Fruit fly (Drosophila melanogaster) whole organism, embryonic: ENCODE measurements around the gene CG31245.

Experiments used
- Atf-2 ChIP-seq: fragments of 200-800 bp; sonication (Bioruptor generic); optimal IDR thresholded peaks from 2 replicates; lab custom pipeline; 2016; ENCODE audit warnings: missing biosample characterization, missing genetic modification characterization
- B-H2 ChIP-seq: fragments of 200-800 bp; sonication (Bioruptor generic); optimal IDR thresholded peaks from 2 replicates; lab custom pipeline; 2018; ENCODE audit warnings: missing biosample characterization, mild to moderate bottlenecking, missing genetic modification characterization
- CG11560 ChIP-seq: fragments of 200-800 bp; sonication (Bioruptor generic); IDR thresholded peaks from 3 replicates; pipeline ENCODE4 v1.3.6; 2022; ENCODE audit warnings: missing biosample characterization, missing genetic modification characterization
- CG12236 ChIP-seq: fragments of 200-800 bp; sonication (Bioruptor generic); optimal IDR thresholded peaks from 2 replicates; lab custom pipeline; 2016; ENCODE audit warnings: missing biosample characterization, missing genetic modification characterization
- CG13296 ChIP-seq: fragments of 200-800 bp; sonication (Bioruptor generic); optimal IDR thresholded peaks from 3 replicates; lab custom pipeline; 2018; ENCODE audit warnings: missing biosample characterization, mild to moderate bottlenecking, missing genetic modification characterization
- CG13424 ChIP-seq: fragments of 200-800 bp; sonication (Bioruptor generic); optimal IDR thresholded peaks from 2 replicates; lab custom pipeline; 2019; ENCODE audit warnings: missing biosample characterization, mild to moderate bottlenecking, missing genetic modification characterization, moderate library complexity
- CG15011 ChIP-seq: fragments of 200-800 bp; sonication (Bioruptor generic); optimal IDR thresholded peaks from 3 replicates; lab custom pipeline; 2018; ENCODE audit warnings: missing biosample characterization, mild to moderate bottlenecking, missing genetic modification characterization
- CG18599 ChIP-seq: fragments of 200-800 bp; sonication (Bioruptor generic); optimal IDR thresholded peaks from 3 replicates; lab custom pipeline; 2017; ENCODE audit warnings: missing biosample characterization, missing genetic modification characterization, mild to moderate bottlenecking, moderate library complexity, missing genetic modification reagents
- CG34376 ChIP-seq: fragments of 200-800 bp; sonication (Bioruptor generic); optimal IDR thresholded peaks from 2 replicates; lab custom pipeline; 2018; ENCODE audit warnings: missing biosample characterization, mild to moderate bottlenecking, missing genetic modification characterization
- CG8281 ChIP-seq: fragments of 200-800 bp; sonication (Bioruptor generic); optimal IDR thresholded peaks from 2 replicates; lab custom pipeline; 2018; ENCODE audit warnings: missing biosample characterization, mild to moderate bottlenecking, missing genetic modification characterization, moderate library complexity
- CG8924 ChIP-seq: fragments of 200-800 bp; optimal IDR thresholded peaks from 3 replicates; lab custom pipeline; 2019; ENCODE audit warnings: missing biosample characterization, mild to moderate bottlenecking, missing genetic modification characterization, moderate library complexity
- CG9437 ChIP-seq: fragments of 200-800 bp; sonication (Bioruptor generic); optimal IDR thresholded peaks from 2 replicates; lab custom pipeline; 2018; ENCODE audit warnings: missing biosample characterization, mild to moderate bottlenecking, missing genetic modification characterization
- CG9727 ChIP-seq: fragments of 200-800 bp; sonication (Bioruptor generic); optimal IDR thresholded peaks from 3 replicates; lab custom pipeline; 2017; ENCODE audit warnings: missing biosample characterization, mild to moderate bottlenecking, missing genetic modification characterization
- D19B ChIP-seq: fragments of 200-800 bp; sonication (Bioruptor generic); optimal IDR thresholded peaks from 2 replicates; lab custom pipeline; 2017; ENCODE audit warnings: missing biosample characterization, mild to moderate bottlenecking, missing genetic modification characterization
- Dp ChIP-seq: fragments of 200-800 bp; sonication (Bioruptor generic); optimal IDR thresholded peaks from 2 replicates; lab custom pipeline; 2018; ENCODE audit warnings: missing biosample characterization, mild to moderate bottlenecking, missing genetic modification characterization, moderate library complexity
- Dref ChIP-seq: fragments of 200-800 bp; sonication (Bioruptor generic); IDR thresholded peaks from 2 replicates; pipeline ENCODE4 v1.3.6; 2022; ENCODE audit warnings: missing biosample characterization, missing genetic modification characterization
- Hey ChIP-seq: fragments of 200-800 bp; sonication (Bioruptor generic); optimal IDR thresholded peaks from 3 replicates; lab custom pipeline; 2018; ENCODE audit warnings: missing biosample characterization, mild to moderate bottlenecking, missing genetic modification characterization
- HmgZ ChIP-seq: fragments of 200-800 bp; sonication (Bioruptor generic); optimal IDR thresholded peaks from 2 replicates; lab custom pipeline; 2018; ENCODE audit warnings: missing biosample characterization, mild to moderate bottlenecking, missing genetic modification characterization
- Hr39 ChIP-seq: fragments of >200 bp; optimal IDR thresholded peaks from 2 replicates; lab custom pipeline; 2017
- Jarid2 ChIP-seq: fragments of 200-800 bp; sonication (Bioruptor generic); optimal IDR thresholded peaks from 3 replicates; lab custom pipeline; 2017; ENCODE audit warnings: mild to moderate bottlenecking, missing biosample characterization, missing genetic modification reagents, missing genetic modification characterization
- Med ChIP-seq: fragments of 200-800 bp; sonication (Bioruptor generic); peaks from one replicate; lab custom pipeline; 2016; ENCODE audit warnings: missing biosample characterization, missing genetic modification characterization, mild to moderate bottlenecking, inconsistent platforms, moderate library complexity
- Pdp1 ChIP-seq, 2 experiments: fragments of 200-800 bp; sonication (Bioruptor generic); optimal IDR thresholded peaks; 3 replicates each; lab custom pipeline; 2016; ENCODE audit warnings: missing biosample characterization in 2 of 2, missing genetic modification characterization in 2 of 2, mild to moderate bottlenecking in 1 of 2, moderate library complexity in 1 of 2
- Ptx1 ChIP-seq: fragments of 200-800 bp; sonication (Bioruptor generic); IDR thresholded peaks from 2 replicates; pipeline ENCODE4 v1.3.6; 2022; ENCODE audit warnings: missing biosample characterization, missing genetic modification characterization
- Vsx1 ChIP-seq: fragments of 200-800 bp; sonication (Bioruptor generic); optimal IDR thresholded peaks from 2 replicates; lab custom pipeline; 2017; ENCODE audit warnings: missing biosample characterization, mild to moderate bottlenecking, missing genetic modification characterization, missing genetic modification reagents
- Xrp1 ChIP-seq: fragments of 200-800 bp; sonication (Bioruptor generic); IDR thresholded peaks from 2 replicates; pipeline ENCODE4 v1.3.6; 2022; ENCODE audit warnings: missing biosample characterization, missing genetic modification characterization
- corto ChIP-seq: fragments of 200-800 bp; sonication (Bioruptor generic); optimal IDR thresholded peaks from 2 replicates; lab custom pipeline; 2016; ENCODE audit warnings: missing biosample characterization, mild to moderate bottlenecking, missing genetic modification characterization, moderate library complexity
- dati ChIP-seq: fragments of 200-800 bp; sonication (Bioruptor generic); IDR thresholded peaks from 2 replicates; pipeline ENCODE4 v1.3.6; 2022; ENCODE audit warnings: missing biosample characterization, missing genetic modification characterization
- exex ChIP-seq: fragments of 200-800 bp; sonication (Bioruptor generic); optimal IDR thresholded peaks from 4 replicates; lab custom pipeline; 2018; ENCODE audit warnings: missing biosample characterization, mild to moderate bottlenecking, missing genetic modification characterization, moderate library complexity
- grn ChIP-seq: fragments of 200-800 bp; sonication (Bioruptor generic); optimal IDR thresholded peaks from 3 replicates; lab custom pipeline; 2017; ENCODE audit warnings: missing biosample characterization, missing genetic modification characterization
- gsb ChIP-seq: fragments of 200-800 bp; sonication (Bioruptor generic); IDR thresholded peaks from 2 replicates; pipeline ENCODE4 v1.3.6; 2022; ENCODE audit warnings: missing biosample characterization, missing genetic modification characterization
- lab ChIP-seq: fragments of 200-800 bp; sonication (Bioruptor generic); optimal IDR thresholded peaks from 3 replicates; lab custom pipeline; 2017; ENCODE audit warnings: missing biosample characterization, missing genetic modification characterization, mild to moderate bottlenecking, moderate library complexity, missing genetic modification reagents
- mirr ChIP-seq: fragments of 200-800 bp; sonication (Bioruptor generic); optimal IDR thresholded peaks from 3 replicates; lab custom pipeline; 2018; ENCODE audit warnings: missing biosample characterization, mild to moderate bottlenecking, missing genetic modification characterization
- oc ChIP-seq: fragments of 200-800 bp; sonication (Bioruptor generic); optimal IDR thresholded peaks from 2 replicates; lab custom pipeline; 2018; ENCODE audit warnings: missing biosample characterization, mild to moderate bottlenecking, missing genetic modification characterization, moderate library complexity
- sd ChIP-seq: fragments of 200-800 bp; sonication (Bioruptor generic); optimal IDR thresholded peaks from 3 replicates; lab custom pipeline; 2018; ENCODE audit warnings: missing biosample characterization, mild to moderate bottlenecking, missing genetic modification characterization, moderate library complexity
- sqz ChIP-seq: fragments of 200-800 bp; sonication (Bioruptor generic); optimal IDR thresholded peaks from 3 replicates; lab custom pipeline; 2018; ENCODE audit warnings: missing biosample characterization, mild to moderate bottlenecking, missing genetic modification characterization
- sug ChIP-seq: fragments of 200-800 bp; optimal IDR thresholded peaks from 2 replicates; lab custom pipeline; 2019; ENCODE audit warnings: missing biosample characterization, mild to moderate bottlenecking, missing genetic modification characterization, moderate library complexity
- tap ChIP-seq: fragments of 200-800 bp; optimal IDR thresholded peaks from 3 replicates; lab custom pipeline; 2019; ENCODE audit warnings: missing biosample characterization, mild to moderate bottlenecking, missing genetic modification characterization, moderate library complexity
- tin ChIP-seq: fragments of 200-800 bp; sonication (Bioruptor generic); optimal IDR thresholded peaks from 3 replicates; lab custom pipeline; 2016; ENCODE audit warnings: missing biosample characterization, missing genetic modification characterization
- trem ChIP-seq: fragments of 200-800 bp; optimal IDR thresholded peaks from 3 replicates; lab custom pipeline; 2019; ENCODE audit warnings: missing biosample characterization, mild to moderate bottlenecking, missing genetic modification characterization, moderate library complexity
- vnd ChIP-seq: fragments of 200-800 bp; sonication (Bioruptor generic); IDR thresholded peaks from 3 replicates; pipeline ENCODE4 v1.3.6; 2022; ENCODE audit warnings: missing biosample characterization, missing genetic modification characterization; ENCODE audit not compliant: partially characterized antibody
- wek ChIP-seq: fragments of 200-800 bp; sonication (Bioruptor generic); optimal IDR thresholded peaks from 3 replicates; lab custom pipeline; 2018; ENCODE audit warnings: missing biosample characterization, mild to moderate bottlenecking, missing genetic modification characterization, moderate library complexity
- z ChIP-seq: fragments of 200-800 bp; sonication (Bioruptor generic); IDR thresholded peaks from 3 replicates; pipeline ENCODE4 v1.3.6; 2022; ENCODE audit warnings: missing biosample characterization, missing genetic modification characterization

CG31245 gene

DNA sequence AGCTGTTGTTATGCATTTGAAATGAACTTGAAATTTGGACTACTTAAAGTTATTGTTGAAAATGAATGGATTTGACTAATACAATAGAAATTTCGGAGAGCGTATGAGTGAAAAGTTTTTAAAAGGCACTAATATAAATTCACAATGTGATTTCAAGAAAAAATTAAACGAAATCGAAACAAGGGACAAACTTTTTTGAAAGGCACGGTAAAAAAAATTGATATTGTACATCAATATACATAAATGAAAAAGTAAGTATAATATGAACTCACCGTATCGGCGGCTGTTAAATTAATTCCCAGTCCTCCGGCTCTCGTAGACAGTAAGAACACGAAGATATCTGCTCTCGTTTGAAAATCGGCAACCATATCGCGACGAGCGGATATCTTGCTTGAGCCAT lies 21.4 kb upstream of the CG31245 start, which contains the start of gene CG31244:
Gene CG31244, minus strand, starts transcription at position 101 of the 400 bp plus-strand sequence.
- TF ChIP-seq CG13424 (tag; lab: Kevin White, UChicago), result no peak
- TF ChIP-seq CG9437 (GFP tag; lab: Kevin White, UChicago), result no peak
- no peak for TF ChIP-seq Xrp1 (GFP tag; lab: Robert Waterston, UW)
- no peak for TF ChIP-seq gsb (GFP tag; lab: Robert Waterston, UW)
- TF ChIP-seq Med, result no peak

DNA sequence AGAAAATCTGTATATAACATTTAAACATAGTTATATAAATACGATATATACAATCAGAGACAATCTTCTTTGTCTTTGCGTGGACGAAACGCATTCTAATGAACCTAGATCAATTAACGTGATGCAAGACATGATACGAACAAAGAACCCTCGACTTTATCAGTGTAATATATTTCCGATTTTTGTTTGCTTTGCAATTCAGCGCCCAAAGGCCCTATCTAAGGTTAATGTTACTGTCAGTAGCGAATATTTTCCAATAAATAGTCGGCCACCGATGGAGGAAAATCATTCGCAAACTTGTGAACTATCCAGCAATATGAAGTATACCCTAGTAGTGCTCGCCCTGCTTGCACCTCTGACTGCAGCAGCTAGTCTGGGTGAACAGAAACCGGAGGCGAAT lies 16.0 kb upstream of the CG31245 start, which contains the start of gene CG3739:
Gene CG3739, plus strand, starts transcription at position 301 of the 400 bp plus-strand sequence.
- TF ChIP-seq wek (GFP tag; lab: Kevin White, UChicago) (no peak), tap (tag; lab: Kevin White, UChicago) (no peak), Dref (GFP tag; lab: Robert Waterston, UW) (no peak), D19B (GFP tag; lab: Kevin White, UChicago) (no peak), dati (GFP tag; lab: Robert Waterston, UW) (no peak), tin (GFP tag; lab: Kevin White, UChicago) (no peak), Ptx1 (GFP tag; lab: Robert Waterston, UW) (no peak), Jarid2 (no peak), oc (tag; lab: Kevin White, UChicago) (no peak), CG9727 (GFP tag; lab: Kevin White, UChicago) (no peak)

DNA sequence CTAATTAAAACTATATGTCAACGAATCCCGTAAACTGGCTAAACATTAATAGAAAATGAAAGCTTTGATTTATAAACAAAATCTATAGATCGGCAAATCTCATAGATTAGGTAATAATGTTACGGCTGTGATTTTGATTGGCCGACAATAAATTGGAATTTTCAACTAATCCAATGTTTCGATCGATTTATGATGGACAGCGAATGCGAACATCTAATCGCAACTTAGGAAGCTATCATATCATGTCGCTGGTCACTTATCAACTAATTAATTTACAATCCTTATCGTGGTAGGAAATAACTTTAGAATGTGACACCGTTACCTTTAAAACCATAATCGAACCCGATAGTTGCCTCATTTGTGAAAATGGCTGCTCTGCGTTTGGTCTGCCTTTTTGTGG lies 12.9 kb upstream of the CG31245 start, which contains the start of gene CG18493:
Gene CG18493, plus strand, starts transcription at position 352 of the 400 bp plus-strand sequence.
- TF ChIP-seq corto (GFP tag; lab: Kevin White, UChicago) (no peak), grn (GFP tag; lab: Kevin White, UChicago) (peak; percentile 67), CG11560 (tag; lab: Robert Waterston, UW) (no peak), exex (tag; lab: Kevin White, UChicago) (peak; percentile 96)

DNA sequence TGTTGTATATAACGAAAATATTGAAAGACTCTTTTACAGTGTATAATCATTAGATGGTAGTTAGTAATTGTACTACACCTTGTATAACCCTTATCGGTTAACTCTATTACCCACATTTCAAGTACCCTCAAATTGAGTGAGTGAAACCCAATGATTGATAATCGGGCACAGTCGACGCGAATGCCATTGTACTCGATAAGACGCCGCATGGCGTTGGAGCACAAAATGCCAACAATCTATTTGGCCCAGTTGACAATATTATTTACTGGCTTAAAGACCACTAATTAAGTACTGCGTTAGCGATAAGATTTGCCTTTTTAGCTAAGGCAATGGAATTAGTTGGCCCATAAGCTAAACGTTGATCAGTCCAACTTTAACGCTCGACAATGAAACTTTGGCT lies 10.6 kb upstream of the CG31245 start, which contains the start of gene CG3734:
Gene CG3734, plus strand, starts transcription at position 254 of the 400 bp plus-strand sequence.
- TF ChIP-seq grn (GFP tag; lab: Kevin White, UChicago) (peak; percentile 69), sqz (GFP tag; lab: Kevin White, UChicago) (no peak), CG12236 (GFP tag; lab: Kevin White, UChicago) (no peak), CG15011 (GFP tag; lab: Kevin White, UChicago) (no peak), Dp (GFP tag; lab: Kevin White, UChicago) (no peak), CG13296 (peak; percentile 15), Atf-2 (GFP tag; lab: Kevin White, UChicago) (no peak), CG34376 (GFP tag; lab: Kevin White, UChicago) (peak; percentile 79), lab (GFP tag; lab: Kevin White, UChicago) (peak; percentile 41), CG8281 (tag; lab: Kevin White, UChicago) (peak; percentile 56), trem (tag; lab: Kevin White, UChicago) (no peak), Vsx1 (GFP tag; lab: Kevin White, UChicago) (no peak), Hey (tag; lab: Kevin White, UChicago) (peak; percentile 43), vnd (peak; percentile 36; the same call in 1 of the 3 replicates), Hr39 (lab: Kevin White, UChicago) (no peak), sug (peak; percentile 77), sd (tag; lab: Kevin White, UChicago) (peak; percentile 77), exex (tag; lab: Kevin White, UChicago) (peak; percentile 99), Pdp1 (GFP tag; optimal IDR thresholded peaks at IDR 0.05; lab: Kevin White, UChicago) (peak in 1 of 2 experiments; percentile 47), HmgZ (tag; lab: Kevin White, UChicago) (peak; percentile 7), CG8924 (tag; lab: Kevin White, UChicago) (no peak), CG18599 (GFP tag; lab: Kevin White, UChicago) (peak; percentile 39), B-H2 (GFP tag; lab: Kevin White, UChicago) (peak; percentile 5), mirr (GFP tag; lab: Kevin White, UChicago) (peak; percentile 93), z (GFP tag; lab: Robert Waterston, UW) (peak; percentile 82)
